Worm (Caenorhabditis elegans) whole organism, L2 larva: ENCODE results near the gene cnnm-2.

Source experiments
- C34F6.9 ChIP-seq: fragments of 150-350 bp; optimal IDR thresholded peaks from 2 replicates; lab custom pipeline; 2014; ENCODE audit warnings: missing biosample characterization, missing genetic modification characterization
- F13H6.1 ChIP-seq: sonication (generic microtip); optimal IDR thresholded peaks from 2 replicates; lab custom pipeline; 2016; ENCODE audit warnings: missing genetic modification characterization, missing compliant biosample characterization
- Y55F3AM.14 ChIP-seq: fragments of 200-800 bp; sonication (Bioruptor generic); optimal IDR thresholded peaks from 2 replicates; lab custom pipeline; 2018; ENCODE audit warnings: mild to moderate bottlenecking, missing genetic modification characterization, missing compliant biosample characterization
- ZK546.5 ChIP-seq: sonication (generic microtip); optimal IDR thresholded peaks from 2 replicates; lab custom pipeline; 2017; ENCODE audit warnings: missing biosample characterization, missing genetic modification characterization
- alr-1 ChIP-seq: fragments of 150-350 bp; optimal IDR thresholded peaks from 2 replicates; lab custom pipeline; 2014; ENCODE audit warnings: missing biosample characterization, missing genetic modification characterization
- aly-2 ChIP-seq: fragments of 150-350 bp; optimal IDR thresholded peaks from 2 replicates; lab custom pipeline; 2014; ENCODE audit warnings: missing biosample characterization, missing genetic modification characterization
- ama-1 ChIP-seq: fragments of 150-350 bp; optimal IDR thresholded peaks from 2 replicates; lab custom pipeline; 2018; ENCODE audit warnings: inconsistent platforms
- ceh-16 ChIP-seq: fragments of 150-350 bp; optimal IDR thresholded peaks from 2 replicates; lab custom pipeline; 2014; ENCODE audit warnings: missing biosample characterization, missing genetic modification characterization
- ceh-82 ChIP-seq: fragments of 150-350 bp; optimal IDR thresholded peaks from 2 replicates; lab custom pipeline; 2014; ENCODE audit warnings: missing biosample characterization, missing genetic modification characterization
- crh-2 ChIP-seq: sonication (generic microtip); optimal IDR thresholded peaks from 2 replicates; lab custom pipeline; 2017; ENCODE audit warnings: missing biosample characterization, missing genetic modification characterization
- egl-27 ChIP-seq: sonication (generic microtip); optimal IDR thresholded peaks from 3 replicates; lab custom pipeline; 2017; ENCODE audit warnings: missing biosample characterization, missing genetic modification reagents, missing genetic modification characterization
- elt-1 ChIP-seq: fragments of 150-350 bp; optimal IDR thresholded peaks from 2 replicates; lab custom pipeline; 2014; ENCODE audit warnings: missing biosample characterization, missing genetic modification characterization
- elt-3 ChIP-seq: sonication (generic microtip); optimal IDR thresholded peaks from 2 replicates; lab custom pipeline; 2017; ENCODE audit warnings: missing biosample characterization, missing genetic modification characterization
- fos-1 ChIP-seq: fragments of 150-350 bp; optimal IDR thresholded peaks from 2 replicates; lab custom pipeline; 2014; ENCODE audit warnings: missing biosample characterization, missing genetic modification characterization
- lin-11 ChIP-seq: fragments of 150-350 bp; sonication (generic microtip); optimal IDR thresholded peaks from 2 replicates; lab custom pipeline; 2014; ENCODE audit warnings: missing biosample characterization, missing genetic modification characterization, inconsistent platforms, mixed read lengths
- lin-13 ChIP-seq: fragments of 150-350 bp; optimal IDR thresholded peaks from 2 replicates; lab custom pipeline; 2014; ENCODE audit warnings: missing biosample characterization, missing genetic modification reagents, missing genetic modification characterization
- lsy-2 ChIP-seq, 2 experiments: fragments of 150-350 bp in 1 of 2; sonication (generic microtip) in 1 of 2; optimal IDR thresholded peaks; 2 replicates each; lab custom pipeline; 2014 to 2017; ENCODE audit warnings: missing biosample characterization in 2 of 2, missing genetic modification characterization in 2 of 2
- mab-5 ChIP-seq: fragments of 150-350 bp; optimal IDR thresholded peaks from 2 replicates; lab custom pipeline; 2014; ENCODE audit warnings: missing biosample characterization, missing genetic modification characterization
- mdl-1 ChIP-seq, 2 experiments: fragments of 150-350 bp in 1 of 2; sonication (generic microtip) in 1 of 2; optimal IDR thresholded peaks; 2 replicates each; lab custom pipeline; 2017; ENCODE audit warnings: missing biosample characterization in 2 of 2, missing genetic modification characterization in 2 of 2
- nhr-10 ChIP-seq: sonication (generic microtip); optimal IDR thresholded peaks from 2 replicates; lab custom pipeline; 2017; ENCODE audit warnings: missing biosample characterization, missing genetic modification characterization
- nhr-12 ChIP-seq: fragments of 150-350 bp; optimal IDR thresholded peaks from 2 replicates; lab custom pipeline; 2014; ENCODE audit warnings: missing biosample characterization, missing genetic modification characterization
- nhr-21 ChIP-seq: fragments of 150-350 bp; optimal IDR thresholded peaks from 2 replicates; lab custom pipeline; 2014; ENCODE audit warnings: missing biosample characterization, missing genetic modification characterization
- nhr-23 ChIP-seq: fragments of 150-350 bp; optimal IDR thresholded peaks from 2 replicates; lab custom pipeline; 2014; ENCODE audit warnings: missing biosample characterization, missing genetic modification reagents, missing genetic modification characterization
- nhr-237 ChIP-seq: fragments of 150-350 bp; optimal IDR thresholded peaks from 2 replicates; lab custom pipeline; 2014; ENCODE audit warnings: missing biosample characterization, missing genetic modification characterization
- nhr-6 ChIP-seq: fragments of 150-350 bp; optimal IDR thresholded peaks from 2 replicates; lab custom pipeline; 2014; ENCODE audit warnings: missing biosample characterization, missing genetic modification characterization
- peb-1 ChIP-seq: fragments of 150-350 bp; optimal IDR thresholded peaks from 2 replicates; lab custom pipeline; 2014; ENCODE audit warnings: missing biosample characterization, missing genetic modification characterization
- sem-4 ChIP-seq: fragments of 150-350 bp; optimal IDR thresholded peaks from 2 replicates; lab custom pipeline; 2014; ENCODE audit warnings: missing biosample characterization, missing genetic modification reagents, missing genetic modification characterization
- skn-1 ChIP-seq: sonication (generic microtip); optimal IDR thresholded peaks from 2 replicates; lab custom pipeline; 2017; ENCODE audit warnings: missing biosample characterization, missing genetic modification characterization
- sma-3 ChIP-seq: sonication (generic microtip); optimal IDR thresholded peaks from 2 replicates; lab custom pipeline; 2016; ENCODE audit warnings: missing genetic modification reagents, missing genetic modification characterization, missing compliant biosample characterization
- sma-9 ChIP-seq, 2 experiments: fragments of 150-350 bp in 1 of 2; sonication (generic microtip) in 1 of 2; optimal IDR thresholded peaks; 2 replicates each; lab custom pipeline; 2014 to 2016; ENCODE audit warnings: missing genetic modification characterization in 2 of 2, mild to moderate bottlenecking in 1 of 2, missing biosample characterization in 1 of 2, missing compliant biosample characterization in 1 of 2, missing genetic modification reagents in 1 of 2, moderate library complexity in 1 of 2
- snpc-4 ChIP-seq: fragments of 150-350 bp; optimal IDR thresholded peaks from 2 replicates; lab custom pipeline; 2014; ENCODE audit warnings: missing biosample characterization, missing genetic modification characterization
- unc-39 ChIP-seq: fragments of 150-350 bp; optimal IDR thresholded peaks from 2 replicates; lab custom pipeline; 2014; ENCODE audit warnings: missing biosample characterization, missing genetic modification characterization
- unc-55 ChIP-seq: fragments of 150-350 bp; sonication (generic microtip); optimal IDR thresholded peaks from 3 replicates; lab custom pipeline; 2014; ENCODE audit warnings: missing biosample characterization, missing genetic modification reagents, missing genetic modification characterization
- unc-62 ChIP-seq: fragments of 150-350 bp; optimal IDR thresholded peaks from 2 replicates; lab custom pipeline; 2014; ENCODE audit warnings: missing biosample characterization, missing genetic modification reagents, missing genetic modification characterization
- ztf-1 ChIP-seq: fragments of 200-800 bp; sonication (Bioruptor generic); conservative IDR thresholded peaks from 2 replicates; pipeline ENCODE4 v1.3.6; 2022; ENCODE audit warnings: missing genetic modification characterization, missing compliant biosample characterization
- ztf-11 ChIP-seq: sonication (generic microtip); optimal IDR thresholded peaks from 2 replicates; lab custom pipeline; 2017; ENCODE audit warnings: missing biosample characterization, missing genetic modification characterization
- ztf-4 ChIP-seq: fragments of 150-350 bp; optimal IDR thresholded peaks from 2 replicates; lab custom pipeline; 2014; ENCODE audit warnings: missing biosample characterization, missing genetic modification characterization

The cnnm-2 gene

ce11 chrX:8797653-8798052, 14.3 kb upstream of the cnnm-2 start:
- TF ChIP-seq sem-4 (tag; lab: Kevin White, UChicago) (no peak), ztf-4 (tag; lab: Kevin White, UChicago) (no peak), C34F6.9 (no peak), ceh-16 (tag; lab: Kevin White, UChicago) (no peak), crh-2 (tag; lab: Kevin White, UChicago) (no peak), ZK546.5 (tag; lab: Kevin White, UChicago) (no peak), aly-2 (no peak), ztf-1 (GFP tag; lab: Robert Waterston, UW) (no peak), nhr-21 (tag; lab: Kevin White, UChicago) (no peak)

ce11 chrX:8799925-8800324, 12.0 kb upstream of the cnnm-2 start:
- TF ChIP-seq sma-3 (GFP tag; lab: Kevin White, UChicago) = no peak
- TF ChIP-seq skn-1 = no peak
- TF ChIP-seq F13H6.1 (tag; lab: Kevin White, UChicago) = no peak
- TF ChIP-seq ztf-11 (tag; lab: Kevin White, UChicago) = no peak
- no peak for TF ChIP-seq ama-1
- no peak for TF ChIP-seq sma-9 (GFP tag; optimal IDR thresholded peaks at IDR 0.05; lab: Kevin White, UChicago)
- no peak for TF ChIP-seq sma-9 (tag; optimal IDR thresholded peaks at IDR 0.05; lab: Kevin White, UChicago)
- no peak for TF ChIP-seq nhr-23
- no peak for TF ChIP-seq nhr-6 (tag; lab: Kevin White, UChicago)
- no peak for TF ChIP-seq fos-1 (tag; lab: Kevin White, UChicago)
- TF ChIP-seq alr-1 = no peak
- TF ChIP-seq elt-3 (tag; lab: Kevin White, UChicago) = no peak
- TF ChIP-seq peb-1 (tag; lab: Kevin White, UChicago) = no peak
- no peak for TF ChIP-seq unc-39 (tag; lab: Kevin White, UChicago)
- no peak for TF ChIP-seq lin-11 (tag; lab: Kevin White, UChicago)
- no peak for TF ChIP-seq ZK546.5 (tag; lab: Kevin White, UChicago)
- no peak for TF ChIP-seq nhr-12 (tag; lab: Kevin White, UChicago)
- no peak for TF ChIP-seq ceh-82 (tag; lab: Kevin White, UChicago)
- TF ChIP-seq snpc-4 = no peak
- no peak for TF ChIP-seq sem-4 (tag; lab: Kevin White, UChicago)

- TF ChIP-seq nhr-12 (tag; lab: Kevin White, UChicago) (no peak), Y55F3AM.14 (GFP tag; lab: Kevin White, UChicago) (no peak), unc-62 (GFP tag; lab: Kevin White, UChicago) (no peak), mab-5 (no peak), skn-1 (no peak), lin-11 (tag; lab: Kevin White, UChicago) (no peak), ZK546.5 (tag; lab: Kevin White, UChicago) (no peak), C34F6.9 (no peak)
- TF ChIP-seq, all 48 proteins: peak for 0
Measured at ce11 chrX:8800355-8800754, 11.6 kb upstream of the cnnm-2 start.

ce11 chrX:8800983-8801382, 10.9 kb upstream of the cnnm-2 start:
- TF ChIP-seq snpc-4 = no peak
- TF ChIP-seq ztf-11 (tag; lab: Kevin White, UChicago) = no peak
- TF ChIP-seq elt-1 (tag; lab: Kevin White, UChicago) = no peak
- no peak for TF ChIP-seq unc-62 (GFP tag; lab: Kevin White, UChicago)
- TF ChIP-seq nhr-6 (tag; lab: Kevin White, UChicago) = no peak
- peak in 1 of 2 experiments; percentile 40 for TF ChIP-seq lsy-2 (tag; optimal IDR thresholded peaks at IDR 0.05; lab: Kevin White, UChicago)
- TF ChIP-seq ztf-4 (tag; lab: Kevin White, UChicago) = no peak
- TF ChIP-seq elt-3 (tag; lab: Kevin White, UChicago) = no peak
- TF ChIP-seq fos-1 (tag; lab: Kevin White, UChicago) = no peak
- no peak for TF ChIP-seq lin-11 (tag; lab: Kevin White, UChicago)
- TF ChIP-seq lin-13 (GFP tag; lab: Kevin White, UChicago) = no peak
- TF ChIP-seq nhr-12 (tag; lab: Kevin White, UChicago) = no peak
- no peak for TF ChIP-seq nhr-237
- no peak for TF ChIP-seq skn-1
- no peak for TF ChIP-seq F13H6.1 (tag; lab: Kevin White, UChicago)
- TF ChIP-seq Y55F3AM.14 (GFP tag; lab: Kevin White, UChicago) = no peak
- TF ChIP-seq unc-55 (GFP tag; lab: Kevin White, UChicago) = no peak
- no peak for TF ChIP-seq sem-4 (tag; lab: Kevin White, UChicago)
- no peak for TF ChIP-seq nhr-10 (tag; lab: Kevin White, UChicago)
- TF ChIP-seq aly-2 = no peak
- TF ChIP-seq sma-9 (GFP tag; optimal IDR thresholded peaks at IDR 0.05; lab: Kevin White, UChicago) = peak; percentile 46
- no peak for TF ChIP-seq sma-9 (tag; optimal IDR thresholded peaks at IDR 0.05; lab: Kevin White, UChicago)
- TF ChIP-seq C34F6.9 = peak; percentile 20
- peak in 1 of 2 experiments; percentile 7 for TF ChIP-seq mdl-1 (tag; optimal IDR thresholded peaks at IDR 0.05; lab: Kevin White, UChicago)
- TF ChIP-seq egl-27 (tag; lab: Kevin White, UChicago) = peak; percentile 32
- no peak for TF ChIP-seq peb-1 (tag; lab: Kevin White, UChicago)
- no peak for TF ChIP-seq crh-2 (tag; lab: Kevin White, UChicago)
